Worm (Caenorhabditis elegans): Measurements from ENCODE around the gene nas-7.
"Not testable (repeated sequence)": the region's sequence is repeated elsewhere in the genome, so short reads cannot be mapped to it uniquely, and the experiment has no call there.

Gene nas-7

ce11 chrII:7374980-7375379, 27.5 kb downstream of the nas-7 start, which contains the start of gene F43E2.1:
TSS of gene F43E2.1 (plus strand) at chrII:7375280.
- TF ChIP-seq F55B11.4 (tag; optimal IDR thresholded peaks at IDR 0.05; ENCODE audit: borderline replicate concordance, insufficient read depth) (no peak), F57C9.4 (tag; optimal IDR thresholded peaks at IDR 0.05) (no peak), sdz-38 (tag; optimal IDR thresholded peaks at IDR 0.05) (no peak), ztf-6 (GFP tag; IDR thresholded peaks at IDR 0.05) (no peak), dpl-1 (GFP tag; optimal IDR thresholded peaks at IDR 0.05) (no peak), Y79H2A.3 (GFP tag; conservative IDR thresholded peaks at IDR 0.05) (no peak), efl-1 (GFP tag; optimal IDR thresholded peaks at IDR 0.05) (no peak), F23B12.7 (tag; optimal IDR thresholded peaks at IDR 0.05; ENCODE audit: insufficient read depth) (no peak), snpc-4 (GFP tag; optimal IDR thresholded peaks at IDR 0.05) (no peak), snpc-4 (tag; optimal IDR thresholded peaks at IDR 0.05) (no peak)

- no peak for TF ChIP-seq F57C9.4 (tag; optimal IDR thresholded peaks at IDR 0.05)
- peak; percentile 33 for TF ChIP-seq F23B12.7 (tag; optimal IDR thresholded peaks at IDR 0.05; ENCODE audit: insufficient read depth)
- peak; percentile 13 for TF ChIP-seq attf-5 (GFP tag; optimal IDR thresholded peaks at IDR 0.05)
- TF ChIP-seq F57A8.1 (GFP tag; optimal IDR thresholded peaks at IDR 0.05): no peak
- TF ChIP-seq nhr-80 (tag; optimal IDR thresholded peaks at IDR 0.05): peak; percentile 19
- TF ChIP-seq rpc-1 (optimal IDR thresholded peaks at IDR 0.05): peak; percentile 11
- no peak for TF ChIP-seq rpc-1 (tag; optimal IDR thresholded peaks at IDR 0.05)
- peak; percentile 23 for TF ChIP-seq snpc-3.4 (tag; optimal IDR thresholded peaks at IDR 0.05)
- peak; percentile 44 for TF ChIP-seq snpc-1.1 (tag; optimal IDR thresholded peaks at IDR 0.05; ENCODE audit: insufficient read depth)
- peak; percentile 12 for TF ChIP-seq ztf-18 (tag; optimal IDR thresholded peaks at IDR 0.05)
- TF ChIP-seq efl-1 (GFP tag; optimal IDR thresholded peaks at IDR 0.05): no peak
- no peak for TF ChIP-seq tbp1 (GFP tag; optimal IDR thresholded peaks at IDR 0.05)
- peak; percentile 39 for TF ChIP-seq snpc-4 (GFP tag; optimal IDR thresholded peaks at IDR 0.05)
- peak in 1 of 4 experiments; percentile 34 for TF ChIP-seq snpc-4 (tag; optimal IDR thresholded peaks at IDR 0.05)
Observed at ce11 chrII:7374143-7374542, 28.4 kb downstream of the nas-7 start, which contains the start of the genes mtch-1 and rpb-4. TSS of gene mtch-1 (minus strand) at chrII:7374166. TSS of gene rpb-4 (plus strand) at chrII:7374495.

- TF ChIP-seq madf-6 (GFP tag; IDR thresholded peaks at IDR 0.05) (peak; percentile 60), hsf-1 (GFP tag; IDR thresholded peaks at IDR 0.05) (0 out of 2 replicates have a peak, but pooled peaks have one; percentile 56), ekl-4 (GFP tag; IDR thresholded peaks at IDR 0.05) (peak; percentile 42), C17E4.6 (GFP tag; IDR thresholded peaks at IDR 0.05) (0 out of 2 replicates have a peak, but pooled peaks have one; percentile 30), pbrm-1 (GFP tag; IDR thresholded peaks at IDR 0.05) (peak; percentile 44; the same call in 1 of the 2 replicates), hmg-1.2 (GFP tag; IDR thresholded peaks at IDR 0.05) (0 out of 2 replicates have a peak, but pooled peaks have one; percentile 21), nfyb-1 (GFP tag; IDR thresholded peaks at IDR 0.05) (peak; percentile 30; the same call in 1 of the 2 replicates), ztf-28 (GFP tag; IDR thresholded peaks at IDR 0.05) (0 out of 2 replicates have a peak, but pooled peaks have one; percentile 32)
Observed at ce11 chrII:7372371-7372770, 30.2 kb downstream of the nas-7 start.

- TF ChIP-seq snpc-4 (GFP tag; optimal IDR thresholded peaks at IDR 0.05): peak; percentile 40
- TF ChIP-seq snpc-4 (tag; optimal IDR thresholded peaks at IDR 0.05): peak in 2 of 4 experiments; percentile 89 to 93
Observed at ce11 chrII:7371574-7371973, 31.0 kb downstream of the nas-7 start.

- TF ChIP-seq Y95B8A.8 (GFP tag; IDR thresholded peaks at IDR 0.05); B0261.1 (tag; optimal IDR thresholded peaks at IDR 0.05); somi-1 (GFP tag; optimal IDR thresholded peaks at IDR 0.05): not testable (repeated sequence)
Observed at ce11 chrII:7370195-7370594, 32.3 kb downstream of the nas-7 start, which contains the start of gene F43E2.11. TSS of gene F43E2.11 (minus strand) at chrII:7370295.
